Fruit fly (Drosophila melanogaster) whole organism, wandering third instar larva: ENCODE data around the gene CCT6.
A peak's percentile ranks its signal among the peaks of the same experiment; 100 is the strongest.

Source experiments
- Abd-B ChIP-seq: fragments of >200 bp; optimal IDR thresholded peaks from 2 replicates; lab custom pipeline; 2017; ENCODE audit warnings: missing biosample characterization, missing genetic modification characterization
- CG32264 ChIP-seq: fragments of 200-800 bp; sonication (Bioruptor generic); optimal IDR thresholded peaks from 2 replicates; lab custom pipeline; 2016; ENCODE audit warnings: missing biosample characterization, missing genetic modification characterization
- Dfd ChIP-seq: fragments of >200 bp; optimal IDR thresholded peaks from 2 replicates; lab custom pipeline; 2017; ENCODE audit warnings: missing biosample characterization, missing genetic modification characterization
- Dif ChIP-seq: fragments of 200-275, 200-300 bp; sonication (Bioruptor generic); optimal IDR thresholded peaks from 2 replicates; lab custom pipeline; 2018; ENCODE audit warnings: missing biosample characterization, missing genetic modification characterization; ENCODE audit not compliant: partially characterized antibody
- GATAd ChIP-seq: sonication (Bioruptor generic); optimal IDR thresholded peaks from 2 replicates; lab custom pipeline; 2016; ENCODE audit warnings: missing biosample characterization, missing genetic modification characterization
- HLH106 ChIP-seq: fragments of 200-800 bp; optimal IDR thresholded peaks from 3 replicates; lab custom pipeline; 2019; ENCODE audit warnings: missing biosample characterization, mild to moderate bottlenecking, missing genetic modification characterization, moderate library complexity
- Hnf4 ChIP-seq: fragments of 200-800 bp; sonication (Bioruptor generic); optimal IDR thresholded peaks from 2 replicates; lab custom pipeline; 2016; ENCODE audit warnings: missing biosample characterization, mild to moderate bottlenecking, missing genetic modification characterization
- Hr78 ChIP-seq: fragments of >200 bp; optimal IDR thresholded peaks from 2 replicates; lab custom pipeline; 2017; ENCODE audit warnings: missing biosample characterization, missing genetic modification characterization
- Jra ChIP-seq: sonication (Bioruptor generic); optimal IDR thresholded peaks from 2 replicates; lab custom pipeline; 2016; ENCODE audit warnings: missing biosample characterization, missing genetic modification characterization
- Mio ChIP-seq: sonication (Bioruptor generic); optimal IDR thresholded peaks from 2 replicates; lab custom pipeline; 2016; ENCODE audit warnings: missing biosample characterization, missing genetic modification characterization
- N ChIP-seq: fragments of >200 bp; optimal IDR thresholded peaks from 2 replicates; lab custom pipeline; 2018; ENCODE audit warnings: missing biosample characterization, missing external identifiers, missing genetic modification characterization
- OdsH ChIP-seq: fragments of 200-800 bp; sonication (Bioruptor generic); optimal IDR thresholded peaks from 2 replicates; lab custom pipeline; 2016; ENCODE audit warnings: missing biosample characterization, mild to moderate bottlenecking, missing genetic modification characterization
- Rel ChIP-seq, 2 experiments: fragments of 200-800 bp; sonication (Bioruptor generic) in 1 of 2; optimal IDR thresholded peaks; 2 replicates in 1 of 2; 3 replicates in 1 of 2; lab custom pipeline; 2016 to 2019; ENCODE audit warnings: mild to moderate bottlenecking in 2 of 2, missing biosample characterization in 2 of 2, missing genetic modification characterization in 2 of 2, moderate library complexity in 1 of 2
- Sp1 ChIP-seq: fragments of 200-800 bp; sonication (Bioruptor generic); optimal IDR thresholded peaks from 3 replicates; lab custom pipeline; 2019; ENCODE audit warnings: missing biosample characterization, mild to moderate bottlenecking, missing genetic modification characterization, moderate library complexity
- Vsx2 ChIP-seq: fragments of 200-300, 225-300 bp; sonication (Bioruptor generic); optimal IDR thresholded peaks from 2 replicates; lab custom pipeline; 2018; ENCODE audit warnings: missing biosample characterization, missing genetic modification characterization; ENCODE audit not compliant: partially characterized antibody
- dmrt93B ChIP-seq: fragments of 200-800 bp; sonication (Bioruptor generic); optimal IDR thresholded peaks from 2 replicates; lab custom pipeline; 2018; ENCODE audit warnings: missing biosample characterization, mild to moderate bottlenecking, missing genetic modification characterization
- dsf ChIP-seq: sonication (Bioruptor generic); optimal IDR thresholded peaks from 2 replicates; lab custom pipeline; 2016; ENCODE audit warnings: missing biosample characterization, missing genetic modification characterization, borderline replicate concordance
- foxo ChIP-seq, 2 experiments: fragments of 200-800 bp; sonication (Bioruptor generic); optimal IDR thresholded peaks; 2 replicates in 1 of 2; 3 replicates in 1 of 2; lab custom pipeline; 2016 to 2017; ENCODE audit warnings: missing biosample characterization in 2 of 2, missing genetic modification characterization in 2 of 2
- fru ChIP-seq: fragments of 200-800 bp; sonication (Bioruptor generic); optimal IDR thresholded peaks from 3 replicates; lab custom pipeline; 2016; ENCODE audit warnings: missing biosample characterization, mild to moderate bottlenecking, missing genetic modification characterization
- h ChIP-seq: fragments of 200-800 bp; sonication (Bioruptor generic); optimal IDR thresholded peaks from 3 replicates; lab custom pipeline; 2016; ENCODE audit warnings: missing biosample characterization, mild to moderate bottlenecking, missing genetic modification characterization
- jim ChIP-seq: fragments of 175-275, 200-325 bp; sonication (Bioruptor generic); optimal IDR thresholded peaks from 2 replicates; lab custom pipeline; 2016; ENCODE audit warnings: missing biosample characterization, mild to moderate bottlenecking, missing genetic modification characterization
- pan ChIP-seq: fragments of >200 bp; optimal IDR thresholded peaks from 2 replicates; lab custom pipeline; 2017
- psq ChIP-seq: fragments of 200-800 bp; sonication (Bioruptor generic); optimal IDR thresholded peaks from 3 replicates; lab custom pipeline; 2017; ENCODE audit warnings: missing biosample characterization, mild to moderate bottlenecking, missing genetic modification characterization, moderate library complexity
- rgr ChIP-seq: fragments of 200-800 bp; sonication (Bioruptor generic); optimal IDR thresholded peaks from 3 replicates; lab custom pipeline; 2016; ENCODE audit warnings: missing biosample characterization, mild to moderate bottlenecking, missing genetic modification characterization
- sage ChIP-seq: fragments of 200-800 bp; sonication (Bioruptor generic); optimal IDR thresholded peaks from 2 replicates; lab custom pipeline; 2016; ENCODE audit warnings: missing biosample characterization, mild to moderate bottlenecking, missing genetic modification characterization
- tai ChIP-seq: sonication (Bioruptor generic); optimal IDR thresholded peaks from 2 replicates; lab custom pipeline; 2016; ENCODE audit warnings: missing biosample characterization, missing genetic modification characterization
- usp ChIP-seq: fragments of >200 bp; optimal IDR thresholded peaks from 2 replicates; lab custom pipeline; 2017; ENCODE audit warnings: missing biosample characterization, missing genetic modification characterization
- woc ChIP-seq: sonication (Bioruptor generic); optimal IDR thresholded peaks from 2 replicates; lab custom pipeline; 2016; ENCODE audit warnings: missing biosample characterization, mild to moderate bottlenecking, missing genetic modification characterization

CCT6 gene

dm6 chrX:15761298-15761640 lies 14.8 kb downstream of the CCT6 start:
- no peak for TF ChIP-seq Rel (GFP tag; optimal IDR thresholded peaks at IDR 0.05; lab: Kevin White, UChicago)
- peak; percentile 6 for TF ChIP-seq Rel (tag; optimal IDR thresholded peaks at IDR 0.05; lab: Kevin White, UChicago)
- TF ChIP-seq Hnf4: no peak
- TF ChIP-seq HLH106 (tag; lab: Kevin White, UChicago): no peak

dm6 chrX:15762723-15763122 lies 16.3 kb downstream of the CCT6 start, which contains the start of gene Polr3A:
Gene Polr3A, plus strand, starts transcription at chrX:15762956.
- TF ChIP-seq Rel (GFP tag; optimal IDR thresholded peaks at IDR 0.05; lab: Kevin White, UChicago) (no peak), Rel (tag; optimal IDR thresholded peaks at IDR 0.05; lab: Kevin White, UChicago) (no peak), pan (no peak), HLH106 (tag; lab: Kevin White, UChicago) (no peak), Vsx2 (GFP tag; lab: Kevin White, UChicago) (no peak), CG32264 (GFP tag; lab: Kevin White, UChicago) (no peak), woc (GFP tag; lab: Kevin White, UChicago) (no peak), jim (GFP tag; lab: Kevin White, UChicago) (no peak), h (no peak), N (GFP tag; lab: Kevin White, UChicago) (no peak), OdsH (GFP tag; lab: Kevin White, UChicago) (no peak), fru (GFP tag; lab: Kevin White, UChicago) (no peak), foxo (GFP tag; optimal IDR thresholded peaks at IDR 0.05; lab: Kevin White, UChicago) (no peak)

dm6 chrX:15766395-15766866 lies 20.0 kb downstream of the CCT6 start, which contains the start of gene CG8952:
Gene CG8952, minus strand, starts transcription at chrX:15766445.
- TF ChIP-seq dmrt93B (GFP tag; lab: Kevin White, UChicago): no peak
- no peak for TF ChIP-seq Hnf4
- no peak for TF ChIP-seq Vsx2 (GFP tag; lab: Kevin White, UChicago)
- TF ChIP-seq Abd-B (GFP tag; lab: Kevin White, UChicago): no peak
- TF ChIP-seq CG32264 (GFP tag; lab: Kevin White, UChicago): no peak
- no peak for TF ChIP-seq fru (GFP tag; lab: Kevin White, UChicago)
- no peak for TF ChIP-seq dsf
- no peak for TF ChIP-seq usp (GFP tag; lab: Kevin White, UChicago)
- no peak for TF ChIP-seq Dfd (GFP tag; lab: Kevin White, UChicago)
- TF ChIP-seq Dif (GFP tag; lab: Kevin White, UChicago): no peak
- TF ChIP-seq Mio (GFP tag; lab: Kevin White, UChicago): no peak
- no peak for TF ChIP-seq sage (GFP tag; lab: Kevin White, UChicago)
- no peak for TF ChIP-seq psq (GFP tag; lab: Kevin White, UChicago)
- TF ChIP-seq h: no peak

- no peak for TF ChIP-seq Rel (GFP tag; optimal IDR thresholded peaks at IDR 0.05; lab: Kevin White, UChicago)
- no peak for TF ChIP-seq Rel (tag; optimal IDR thresholded peaks at IDR 0.05; lab: Kevin White, UChicago)
- TF ChIP-seq Sp1: no peak
- TF ChIP-seq Dfd (GFP tag; lab: Kevin White, UChicago): no peak
- TF ChIP-seq Hr78 (GFP tag; lab: Kevin White, UChicago): no peak
- TF ChIP-seq Jra: no peak
- TF ChIP-seq rgr (GFP tag; lab: Kevin White, UChicago): no peak
- no peak for TF ChIP-seq fru (GFP tag; lab: Kevin White, UChicago)
- no peak for TF ChIP-seq N (GFP tag; lab: Kevin White, UChicago)
Measured at dm6 chrX:15769457-15769856, 23.0 kb downstream of the CCT6 start, which contains the start of gene CG33172. Gene CG33172, plus strand, starts transcription at chrX:15769664.

dm6 chrX:15772663-15773062 lies 26.2 kb downstream of the CCT6 start, which contains the start of gene CG43672:
Gene CG43672, plus strand, starts transcription at chrX:15772963.
- TF ChIP-seq dmrt93B (GFP tag; lab: Kevin White, UChicago) (no peak), rgr (GFP tag; lab: Kevin White, UChicago) (no peak), foxo (GFP tag; optimal IDR thresholded peaks at IDR 0.05; lab: Kevin White, UChicago) (no peak), Jra (no peak), Hr78 (GFP tag; lab: Kevin White, UChicago) (no peak), pan (no peak), tai (no peak), fru (GFP tag; lab: Kevin White, UChicago) (no peak), usp (GFP tag; lab: Kevin White, UChicago) (no peak), jim (GFP tag; lab: Kevin White, UChicago) (no peak), GATAd (GFP tag; lab: Kevin White, UChicago) (no peak), Dfd (GFP tag; lab: Kevin White, UChicago) (no peak), Abd-B (GFP tag; lab: Kevin White, UChicago) (no peak)
